Fruit fly (Drosophila melanogaster) whole organism: Measurements from ENCODE around the gene Mlc2.

Experiments
- CG8478 ChIP-seq: fragments of >200 bp; optimal IDR thresholded peaks from 2 replicates; lab custom pipeline; 2018; ENCODE audit warnings: inconsistent platforms
- Dll ChIP-seq: fragments of >200 bp; optimal IDR thresholded peaks from 2 replicates; lab custom pipeline; 2017
- EcR ChIP-seq, 2 experiments: fragments of >200 bp; optimal IDR thresholded peaks; 2 replicates each; lab custom pipeline; 2017; ENCODE audit warnings: missing biosample characterization in 2 of 2, missing genetic modification characterization in 2 of 2, missing genetic modification reagents in 2 of 2
- pan ChIP-seq: fragments of >200 bp; optimal IDR thresholded peaks from 2 replicates; lab custom pipeline; 2017
- psq ChIP-seq: fragments of >200 bp; optimal IDR thresholded peaks from 2 replicates; lab custom pipeline; 2017
- usp ChIP-seq: fragments of >200 bp; optimal IDR thresholded peaks from 2 replicates; lab custom pipeline; 2017; ENCODE audit warnings: missing biosample characterization, missing genetic modification characterization, mixed read lengths

The Mlc2 gene

DNA sequence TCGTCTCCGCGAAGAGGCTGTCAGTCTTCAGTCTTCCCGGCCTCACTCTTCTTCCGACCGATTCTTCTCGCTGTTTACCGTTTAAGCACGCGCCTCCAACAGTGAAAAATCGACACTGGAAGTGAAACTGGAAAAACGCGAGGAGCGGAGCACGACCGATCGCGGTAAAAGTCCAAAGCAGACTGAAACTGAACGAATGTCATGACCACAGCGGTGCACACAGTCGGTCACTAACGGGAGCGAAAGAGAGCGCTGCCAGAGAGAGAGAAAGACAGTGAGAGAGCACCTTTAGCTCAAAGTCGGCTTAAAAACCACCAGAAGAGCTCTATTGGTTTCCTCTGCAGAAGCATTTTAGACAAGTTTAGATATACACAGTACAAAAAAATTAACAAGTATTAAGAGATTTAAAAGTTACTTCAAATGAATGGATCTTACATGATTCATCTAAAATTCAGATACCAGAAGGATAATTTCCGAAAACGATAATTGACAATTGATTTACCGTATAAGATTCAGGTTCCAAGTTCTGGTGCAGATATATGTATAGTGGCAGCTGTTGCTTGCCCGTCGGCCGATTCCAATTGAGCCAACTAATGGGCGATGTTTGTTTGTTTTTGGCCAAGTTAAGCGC is 13.9 kb downstream of the Mlc2 start, which contains the start of gene CG11498:
Gene CG11498 (minus strand): TSS at position 162 of the 631 bp plus-strand sequence.
- TF ChIP-seq usp (GFP tag; lab: Kevin White, UChicago) = no peak
- no peak for TF ChIP-seq CG8478 (lab: Kevin White, UChicago)
- no peak for TF ChIP-seq psq
- TF ChIP-seq pan = no peak
- TF ChIP-seq EcR (GFP tag; optimal IDR thresholded peaks at IDR 0.05; lab: Kevin White, UChicago) = no peak
- TF ChIP-seq Dll (lab: Kevin White, UChicago) = no peak

DNA sequence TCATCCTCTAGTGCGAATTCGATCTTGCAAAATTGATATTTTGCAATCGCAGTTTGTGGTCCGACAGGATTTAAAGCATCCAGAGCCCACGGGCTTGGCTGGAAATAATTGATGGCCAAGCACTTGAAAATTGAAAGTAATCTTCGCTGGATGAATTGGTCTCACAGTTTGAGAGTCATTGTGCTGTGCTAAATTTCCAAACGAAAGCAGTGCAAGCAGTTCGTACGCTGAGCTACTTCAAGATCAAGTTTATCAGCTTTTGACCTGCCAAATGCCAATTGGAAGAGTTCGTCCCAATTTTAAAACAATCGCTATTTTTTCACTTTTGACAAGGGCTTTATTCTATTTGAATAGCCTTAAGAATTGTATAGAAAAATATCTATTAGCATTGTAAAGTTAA is 20.5 kb downstream of the Mlc2 start:
- TF ChIP-seq EcR (GFP tag; optimal IDR thresholded peaks at IDR 0.05; lab: Kevin White, UChicago) = no peak
- no peak for TF ChIP-seq pan
- TF ChIP-seq psq = no peak
- TF ChIP-seq usp (GFP tag; lab: Kevin White, UChicago) = no peak
- TF ChIP-seq CG8478 (lab: Kevin White, UChicago) = no peak
- TF ChIP-seq Dll (lab: Kevin White, UChicago) = no peak

DNA sequence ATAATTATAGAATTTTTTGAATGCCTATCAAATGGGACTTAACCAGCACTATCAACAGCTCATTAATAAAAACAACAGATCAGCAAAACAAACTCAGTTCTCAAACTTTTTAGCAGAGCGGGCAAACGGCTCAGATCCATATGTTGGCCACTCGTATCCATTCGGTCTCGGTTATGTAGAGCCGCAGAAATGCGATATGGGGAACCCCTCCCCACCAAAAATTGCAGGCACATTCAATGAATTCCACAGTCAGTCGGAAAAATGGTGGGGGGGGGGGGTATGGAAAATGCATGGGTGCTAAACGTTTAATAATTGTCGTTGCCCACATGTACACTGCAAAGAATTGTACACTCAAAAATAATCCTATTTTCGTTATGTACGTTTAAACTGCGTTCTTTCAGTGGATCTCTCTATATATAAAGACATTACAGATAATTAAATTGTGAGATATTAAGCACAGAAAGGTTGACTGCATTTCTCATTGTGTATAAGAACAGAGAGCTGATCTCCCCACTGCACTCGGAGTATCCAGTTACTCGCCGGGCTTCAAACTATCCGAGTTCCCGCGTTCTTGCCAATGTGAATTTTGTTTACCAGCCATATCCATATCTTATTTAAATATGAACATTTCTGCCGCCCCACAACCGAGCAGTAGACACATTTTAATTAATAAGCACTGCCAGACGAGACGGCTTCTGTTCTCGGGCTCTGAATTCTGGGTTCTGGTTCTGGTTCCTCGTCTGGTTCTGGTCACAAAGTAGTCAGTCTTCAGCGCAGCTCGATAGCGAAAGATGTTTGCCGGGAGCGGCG is 22.8 kb downstream of the Mlc2 start, which contains the start of gene CG15529:
Gene CG15529 (plus strand): TSS at position 760 of the 810 bp plus-strand sequence.
- TF ChIP-seq pan = no peak
- no peak for TF ChIP-seq CG8478 (lab: Kevin White, UChicago)
- TF ChIP-seq usp (GFP tag; lab: Kevin White, UChicago) = no peak
- TF ChIP-seq psq = no peak
- TF ChIP-seq EcR (GFP tag; optimal IDR thresholded peaks at IDR 0.05; lab: Kevin White, UChicago) = no peak
- TF ChIP-seq Dll (lab: Kevin White, UChicago) = no peak

dm6 chr3R:30150602-30151001 is 23.7 kb downstream of the Mlc2 start:
- TF ChIP-seq CG8478 (lab: Kevin White, UChicago) = no peak
- TF ChIP-seq pan = no peak
- no peak for TF ChIP-seq Dll (lab: Kevin White, UChicago)
- no peak for TF ChIP-seq usp (GFP tag; lab: Kevin White, UChicago)
- no peak for TF ChIP-seq EcR (GFP tag; optimal IDR thresholded peaks at IDR 0.05; lab: Kevin White, UChicago)
- TF ChIP-seq psq = no peak

- TF ChIP-seq pan = no peak
- no peak for TF ChIP-seq psq
- no peak for TF ChIP-seq EcR (GFP tag; optimal IDR thresholded peaks at IDR 0.05; lab: Kevin White, UChicago)
- no peak for TF ChIP-seq usp (GFP tag; lab: Kevin White, UChicago)
- TF ChIP-seq CG8478 (lab: Kevin White, UChicago) = no peak
- TF ChIP-seq Dll (lab: Kevin White, UChicago) = no peak
Observed at dm6 chr3R:30149506-30149905, 24.8 kb downstream of the Mlc2 start, which contains the start of gene AdoR. AdoR (minus strand) TSS chr3R:30149606.

dm6 chr3R:30134063-30135047 is 40.0 kb downstream of the Mlc2 start, which contains the start of gene Tpi:
Tpi (minus strand) TSS chr3R:30134599.
- TF ChIP-seq CG8478 (lab: Kevin White, UChicago) = peak; percentile 61
- TF ChIP-seq usp (GFP tag; lab: Kevin White, UChicago) = no peak

DNA sequence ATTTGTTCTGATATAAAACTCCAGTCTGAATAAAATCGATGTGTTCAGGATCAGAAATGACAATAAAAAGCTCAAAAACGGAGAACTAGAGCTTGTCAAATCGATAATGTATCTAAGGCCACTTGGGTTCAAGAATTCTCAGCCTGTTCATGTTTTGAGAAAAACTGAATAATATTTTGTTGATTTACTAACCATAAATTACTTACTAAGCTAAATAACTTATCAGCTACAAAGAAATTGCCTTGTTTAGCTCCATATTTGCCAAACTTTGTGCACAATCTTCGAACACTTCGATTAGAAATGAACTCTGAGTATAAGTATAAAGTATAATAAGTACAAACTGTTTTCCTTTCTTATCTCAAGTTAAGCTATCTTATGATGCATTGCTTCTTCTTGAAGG is 42.1 kb downstream of the Mlc2 start, which contains the start of gene CG31029:
Gene CG31029 (minus strand): TSS at position 101 of the 400 bp plus-strand sequence.
- TF ChIP-seq CG8478 (lab: Kevin White, UChicago) (no peak), pan (no peak), usp (GFP tag; lab: Kevin White, UChicago) (no peak), EcR (GFP tag; optimal IDR thresholded peaks at IDR 0.05; lab: Kevin White, UChicago) (no peak), psq (no peak), Dll (lab: Kevin White, UChicago) (no peak)

DNA sequence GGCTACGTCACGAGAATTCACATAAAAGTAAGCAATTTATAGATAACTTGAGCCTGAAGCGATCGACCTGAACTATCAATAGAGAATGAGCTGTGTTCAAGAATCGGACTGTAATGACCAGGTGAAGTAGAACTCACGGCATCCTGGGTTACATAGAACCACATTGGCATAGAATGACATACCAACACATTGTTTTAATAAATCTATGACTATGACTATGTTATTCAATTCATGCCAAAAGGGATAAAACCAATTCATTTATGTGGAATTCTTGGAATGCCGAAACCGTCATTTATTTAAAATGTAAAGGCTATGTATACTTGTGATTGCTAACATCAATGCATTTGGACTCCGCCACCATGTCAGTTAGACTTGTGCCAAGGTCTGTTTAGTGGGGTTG is 45.3 kb downstream of the Mlc2 start, which contains the start of gene Ppi1:
Gene Ppi1 (minus strand): TSS at position 101 of the 400 bp plus-strand sequence.
- TF ChIP-seq pan = no peak
- no peak for TF ChIP-seq Dll (lab: Kevin White, UChicago)
- no peak for TF ChIP-seq EcR (GFP tag; optimal IDR thresholded peaks at IDR 0.05; lab: Kevin White, UChicago)
- no peak for TF ChIP-seq CG8478 (lab: Kevin White, UChicago)
- no peak for TF ChIP-seq psq
- TF ChIP-seq usp (GFP tag; lab: Kevin White, UChicago) = no peak

- no peak for TF ChIP-seq CG8478 (lab: Kevin White, UChicago)
- TF ChIP-seq EcR (GFP tag; optimal IDR thresholded peaks at IDR 0.05; lab: Kevin White, UChicago) = no peak
- TF ChIP-seq psq = no peak
- no peak for TF ChIP-seq usp (GFP tag; lab: Kevin White, UChicago)
- no peak for TF ChIP-seq pan
- no peak for TF ChIP-seq Dll (lab: Kevin White, UChicago)
Observed at dm6 chr3R:30124635-30125034, 49.7 kb downstream of the Mlc2 start, which contains the start of gene CG45073. CG45073 (minus strand) TSS chr3R:30124735.

- TF ChIP-seq usp (GFP tag; lab: Kevin White, UChicago) = no peak
- no peak for TF ChIP-seq Dll (lab: Kevin White, UChicago)
- no peak for TF ChIP-seq pan
- TF ChIP-seq EcR (GFP tag; optimal IDR thresholded peaks at IDR 0.05; lab: Kevin White, UChicago) = no peak
- no peak for TF ChIP-seq CG8478 (lab: Kevin White, UChicago)
- no peak for TF ChIP-seq psq
Observed at dm6 chr3R:30123163-30123562, 51.2 kb downstream of the Mlc2 start, which contains the start of gene CG45072. CG45072 (minus strand) TSS chr3R:30123263.

DNA sequence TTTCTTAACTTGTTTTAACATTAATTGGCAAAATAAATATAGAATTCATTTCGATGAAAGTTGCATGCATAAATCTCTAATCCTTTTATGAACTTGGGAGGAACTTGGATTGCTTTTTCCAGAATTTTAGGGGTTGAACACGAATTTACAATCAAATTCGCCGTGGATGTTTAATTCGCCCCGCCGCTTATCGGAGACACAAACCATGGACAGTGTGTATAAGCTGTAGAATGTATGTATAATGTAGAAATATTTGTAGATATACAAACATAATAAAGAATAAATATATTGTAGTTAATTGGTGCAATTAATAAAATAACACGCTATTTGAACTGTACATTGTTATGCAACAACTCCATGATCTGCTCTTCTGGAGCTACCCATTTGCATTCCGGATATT is 52.6 kb downstream of the Mlc2 start:
- TF ChIP-seq Dll (lab: Kevin White, UChicago) (no peak), CG8478 (lab: Kevin White, UChicago) (no peak), EcR (GFP tag; optimal IDR thresholded peaks at IDR 0.05; lab: Kevin White, UChicago) (no peak)
